Worm (Caenorhabditis elegans) whole organism, L2 larva: ENCODE measurements around the gene djr-1.1.
A peak's percentile ranks its signal among the peaks of the same experiment; 100 is the strongest.

Source experiments
- C34F6.9 ChIP-seq: fragments of 150-350 bp; optimal IDR thresholded peaks from 2 replicates; lab custom pipeline; 2014; ENCODE audit warnings: missing biosample characterization, missing genetic modification characterization
- F13H6.1 ChIP-seq: sonication (generic microtip); optimal IDR thresholded peaks from 2 replicates; lab custom pipeline; 2016; ENCODE audit warnings: missing genetic modification characterization, missing compliant biosample characterization
- R02D3.7 ChIP-seq: fragments of 150-350 bp; optimal IDR thresholded peaks from 2 replicates; lab custom pipeline; 2014; ENCODE audit warnings: missing biosample characterization, missing genetic modification characterization
- Y55F3AM.14 ChIP-seq: fragments of 200-800 bp; sonication (Bioruptor generic); optimal IDR thresholded peaks from 2 replicates; lab custom pipeline; 2018; ENCODE audit warnings: mild to moderate bottlenecking, missing genetic modification characterization, missing compliant biosample characterization
- ZK546.5 ChIP-seq: sonication (generic microtip); optimal IDR thresholded peaks from 2 replicates; lab custom pipeline; 2017; ENCODE audit warnings: missing biosample characterization, missing genetic modification characterization
- alr-1 ChIP-seq: fragments of 150-350 bp; optimal IDR thresholded peaks from 2 replicates; lab custom pipeline; 2014; ENCODE audit warnings: missing biosample characterization, missing genetic modification characterization
- aly-2 ChIP-seq: fragments of 150-350 bp; optimal IDR thresholded peaks from 2 replicates; lab custom pipeline; 2014; ENCODE audit warnings: missing biosample characterization, missing genetic modification characterization
- ama-1 ChIP-seq: fragments of 150-350 bp; optimal IDR thresholded peaks from 2 replicates; lab custom pipeline; 2018; ENCODE audit warnings: inconsistent platforms
- ceh-82 ChIP-seq: fragments of 150-350 bp; optimal IDR thresholded peaks from 2 replicates; lab custom pipeline; 2014; ENCODE audit warnings: missing biosample characterization, missing genetic modification characterization
- crh-2 ChIP-seq: sonication (generic microtip); optimal IDR thresholded peaks from 2 replicates; lab custom pipeline; 2017; ENCODE audit warnings: missing biosample characterization, missing genetic modification characterization
- dmd-4 ChIP-seq: sonication (generic microtip); optimal IDR thresholded peaks from 2 replicates; lab custom pipeline; 2017; ENCODE audit warnings: missing biosample characterization, missing genetic modification characterization
- egl-27 ChIP-seq: sonication (generic microtip); optimal IDR thresholded peaks from 3 replicates; lab custom pipeline; 2017; ENCODE audit warnings: missing biosample characterization, missing genetic modification reagents, missing genetic modification characterization
- elt-1 ChIP-seq: fragments of 150-350 bp; optimal IDR thresholded peaks from 2 replicates; lab custom pipeline; 2014; ENCODE audit warnings: missing biosample characterization, missing genetic modification characterization
- elt-3 ChIP-seq: sonication (generic microtip); optimal IDR thresholded peaks from 2 replicates; lab custom pipeline; 2017; ENCODE audit warnings: missing biosample characterization, missing genetic modification characterization
- fos-1 ChIP-seq: fragments of 150-350 bp; optimal IDR thresholded peaks from 2 replicates; lab custom pipeline; 2014; ENCODE audit warnings: missing biosample characterization, missing genetic modification characterization
- gmeb-1 ChIP-seq: fragments of 150-350 bp; optimal IDR thresholded peaks from 2 replicates; lab custom pipeline; 2014; ENCODE audit warnings: missing biosample characterization, missing genetic modification characterization
- lsy-2 ChIP-seq, 2 experiments: fragments of 150-350 bp in 1 of 2; sonication (generic microtip) in 1 of 2; optimal IDR thresholded peaks; 2 replicates each; lab custom pipeline; 2014 to 2017; ENCODE audit warnings: missing biosample characterization in 2 of 2, missing genetic modification characterization in 2 of 2
- mab-5 ChIP-seq: fragments of 150-350 bp; optimal IDR thresholded peaks from 2 replicates; lab custom pipeline; 2014; ENCODE audit warnings: missing biosample characterization, missing genetic modification characterization
- mbf-1 ChIP-seq: sonication (generic microtip); optimal IDR thresholded peaks from 2 replicates; lab custom pipeline; 2017; ENCODE audit warnings: missing biosample characterization, missing genetic modification characterization
- nhr-10 ChIP-seq: sonication (generic microtip); optimal IDR thresholded peaks from 2 replicates; lab custom pipeline; 2017; ENCODE audit warnings: missing biosample characterization, missing genetic modification characterization
- nhr-12 ChIP-seq: fragments of 150-350 bp; optimal IDR thresholded peaks from 2 replicates; lab custom pipeline; 2014; ENCODE audit warnings: missing biosample characterization, missing genetic modification characterization
- nhr-237 ChIP-seq: fragments of 150-350 bp; optimal IDR thresholded peaks from 2 replicates; lab custom pipeline; 2014; ENCODE audit warnings: missing biosample characterization, missing genetic modification characterization
- nhr-25 ChIP-seq: fragments of 150-350 bp; sonication (generic microtip); optimal IDR thresholded peaks from 3 replicates; lab custom pipeline; 2014; ENCODE audit warnings: missing biosample characterization, missing genetic modification characterization
- nhr-6 ChIP-seq: fragments of 150-350 bp; optimal IDR thresholded peaks from 2 replicates; lab custom pipeline; 2014; ENCODE audit warnings: missing biosample characterization, missing genetic modification characterization
- nhr-77 ChIP-seq: fragments of 150-350 bp; optimal IDR thresholded peaks from 2 replicates; lab custom pipeline; 2014; ENCODE audit warnings: missing biosample characterization, missing genetic modification characterization
- peb-1 ChIP-seq: fragments of 150-350 bp; optimal IDR thresholded peaks from 2 replicates; lab custom pipeline; 2014; ENCODE audit warnings: missing biosample characterization, missing genetic modification characterization
- sem-4 ChIP-seq: fragments of 150-350 bp; optimal IDR thresholded peaks from 2 replicates; lab custom pipeline; 2014; ENCODE audit warnings: missing biosample characterization, missing genetic modification reagents, missing genetic modification characterization
- sma-3 ChIP-seq: sonication (generic microtip); optimal IDR thresholded peaks from 2 replicates; lab custom pipeline; 2016; ENCODE audit warnings: missing genetic modification reagents, missing genetic modification characterization, missing compliant biosample characterization
- snpc-4 ChIP-seq: fragments of 150-350 bp; optimal IDR thresholded peaks from 2 replicates; lab custom pipeline; 2014; ENCODE audit warnings: missing biosample characterization, missing genetic modification characterization
- unc-39 ChIP-seq: fragments of 150-350 bp; optimal IDR thresholded peaks from 2 replicates; lab custom pipeline; 2014; ENCODE audit warnings: missing biosample characterization, missing genetic modification characterization
- unc-55 ChIP-seq: fragments of 150-350 bp; sonication (generic microtip); optimal IDR thresholded peaks from 3 replicates; lab custom pipeline; 2014; ENCODE audit warnings: missing biosample characterization, missing genetic modification reagents, missing genetic modification characterization
- unc-62 ChIP-seq: fragments of 150-350 bp; optimal IDR thresholded peaks from 2 replicates; lab custom pipeline; 2014; ENCODE audit warnings: missing biosample characterization, missing genetic modification reagents, missing genetic modification characterization
- ztf-4 ChIP-seq: fragments of 150-350 bp; optimal IDR thresholded peaks from 2 replicates; lab custom pipeline; 2014; ENCODE audit warnings: missing biosample characterization, missing genetic modification characterization

The djr-1.1 gene

DNA sequence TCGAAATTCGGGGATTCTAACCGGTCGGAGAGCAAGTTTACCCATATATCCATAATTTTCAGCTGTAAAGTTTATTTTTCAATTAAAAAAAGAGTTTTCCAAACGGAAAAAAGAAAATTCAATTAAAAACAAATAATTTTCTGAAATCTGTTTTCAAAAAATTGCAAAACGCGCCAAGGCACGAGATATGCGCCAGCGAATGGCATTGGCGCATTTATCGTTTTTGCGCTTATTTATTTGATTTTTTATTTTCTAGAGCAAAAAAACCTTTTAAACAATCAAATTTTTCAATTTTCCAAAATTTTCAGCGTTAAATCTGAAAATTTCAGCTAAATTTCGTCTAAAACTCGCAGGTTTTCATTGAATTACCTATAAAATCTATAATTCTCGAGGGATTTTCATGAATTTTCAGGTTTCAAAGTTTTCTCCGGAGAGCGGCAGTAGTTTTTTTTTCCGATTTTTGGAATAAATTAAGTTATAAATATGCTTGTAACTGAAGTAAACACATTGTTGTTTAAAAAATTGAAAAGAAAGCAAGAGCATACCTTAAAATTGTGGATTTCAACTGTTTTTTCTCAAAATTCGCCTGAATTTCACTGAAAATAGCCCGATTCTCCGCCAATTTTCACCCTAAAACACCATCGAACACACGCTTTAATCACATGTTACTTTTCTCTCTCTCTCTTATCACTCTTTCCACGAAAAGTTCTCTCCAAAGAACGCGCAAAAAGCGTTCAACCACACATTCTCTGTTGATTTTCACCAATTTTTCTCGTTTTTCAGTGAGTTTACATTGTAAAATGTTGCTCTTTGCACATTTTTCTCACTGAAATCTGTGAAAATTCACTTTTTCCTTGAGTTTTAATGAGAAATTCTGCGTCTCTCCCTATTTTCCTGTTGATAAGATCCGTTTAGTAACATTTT is 4.5 kb upstream of the djr-1.1 start, which contains the start of gene B0432.10 (continued):
- TF ChIP-seq unc-39 (tag; lab: Kevin White, UChicago) (no peak), C34F6.9 (tag; lab: Kevin White, UChicago) (peak; percentile 96), elt-3 (no peak), elt-1 (no peak), nhr-12 (tag; lab: Kevin White, UChicago) (no peak), nhr-77 (tag; lab: Kevin White, UChicago) (peak; percentile 37), sma-3 (GFP tag; lab: Kevin White, UChicago) (peak; percentile 74), R02D3.7 (tag; lab: Kevin White, UChicago) (peak; percentile 8), lsy-2 (tag; optimal IDR thresholded peaks at IDR 0.05; lab: Kevin White, UChicago) (peak; percentile 81 to 92), snpc-4 (tag; lab: Kevin White, UChicago) (peak; percentile 60), nhr-25 (tag; lab: Kevin White, UChicago) (peak; percentile 82), ztf-4 (no peak), Y55F3AM.14 (GFP tag; lab: Kevin White, UChicago) (no peak), mab-5 (tag; lab: Kevin White, UChicago) (peak; percentile 71), unc-55 (peak; percentile 96), sem-4 (tag; lab: Kevin White, UChicago) (peak; percentile 77), peb-1 (tag; lab: Kevin White, UChicago) (no peak), alr-1 (tag; lab: Kevin White, UChicago) (no peak), ZK546.5 (tag; lab: Kevin White, UChicago) (no peak)

DNA sequence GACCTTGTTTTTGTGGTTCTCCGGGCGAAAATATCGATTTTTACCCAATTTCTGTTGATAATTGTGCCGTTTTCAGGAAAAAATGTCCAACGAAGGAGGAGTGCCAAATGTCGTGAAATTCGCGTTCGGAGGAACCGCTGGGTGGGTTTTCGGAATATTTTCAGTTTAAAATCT is 3.9 kb upstream of the djr-1.1 start, which contains the start of gene misc-1:
TSS of gene misc-1 (plus strand) at position 75 of the 174 bp plus-strand sequence.
- no peak for TF ChIP-seq dmd-4 (tag; lab: Kevin White, UChicago)
- no peak for TF ChIP-seq ama-1 (lab: Kevin White, UChicago)
- no peak for TF ChIP-seq mbf-1 (tag; lab: Kevin White, UChicago)
- no peak for TF ChIP-seq ZK546.5 (tag; lab: Kevin White, UChicago)
- no peak for TF ChIP-seq crh-2
- no peak for TF ChIP-seq nhr-10 (tag; lab: Kevin White, UChicago)
- no peak for TF ChIP-seq ceh-82 (tag; lab: Kevin White, UChicago)
- no peak for TF ChIP-seq aly-2

DNA sequence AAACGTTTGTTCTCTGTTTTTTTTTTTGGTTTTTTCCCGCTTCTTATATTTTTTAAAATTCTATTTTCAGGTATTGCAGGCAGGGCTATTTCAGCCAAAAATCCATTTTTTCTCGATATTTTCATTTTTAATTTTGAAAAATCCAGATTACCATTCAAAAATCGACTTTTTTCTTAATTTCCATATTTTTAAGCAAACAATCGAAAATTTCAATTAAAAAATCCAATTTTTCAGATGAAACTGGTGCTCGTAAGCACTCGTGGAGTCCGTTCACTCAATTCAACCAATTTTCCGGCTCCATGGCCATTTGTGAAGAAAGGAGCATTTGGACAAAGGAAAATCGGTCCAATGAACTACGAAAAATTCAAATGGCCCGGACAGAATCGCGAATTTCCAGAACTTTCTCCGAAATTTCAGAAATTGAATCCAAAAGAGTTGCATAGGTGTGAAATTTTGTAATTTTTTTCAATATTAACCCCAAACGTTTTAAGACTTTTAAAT is 1.6 kb upstream of the djr-1.1 start, which contains the start of gene mrpl-41:
TSS of gene mrpl-41 (plus strand) at position 235 of the 501 bp plus-strand sequence.
- peak; percentile 12 for TF ChIP-seq Y55F3AM.14 (GFP tag; lab: Kevin White, UChicago)
- TF ChIP-seq peb-1 (tag; lab: Kevin White, UChicago), result no peak

DNA sequence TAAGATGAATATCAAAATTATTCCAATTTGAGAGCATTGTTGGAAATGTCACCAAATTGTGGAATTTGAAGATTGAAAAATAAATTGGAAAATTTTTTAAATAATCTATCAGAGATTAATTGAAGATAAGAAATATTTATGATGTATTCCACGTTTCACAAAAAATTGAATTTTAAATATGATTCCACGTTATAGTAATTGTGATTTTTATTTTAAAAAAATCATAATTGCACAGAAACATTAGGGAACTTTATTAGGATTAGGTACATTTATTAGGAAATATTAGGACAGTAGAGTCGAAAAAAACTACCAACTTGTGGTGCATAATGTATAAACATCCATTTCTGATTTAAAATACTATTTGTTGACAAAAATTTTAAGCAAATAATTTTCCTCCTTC is 4.2 kb downstream of the djr-1.1 start, which contains the start of gene B0432.11:
TSS of gene B0432.11 (minus strand) at position 101 of the 400 bp plus-strand sequence.
- TF ChIP-seq ZK546.5 (tag; lab: Kevin White, UChicago) (no peak), gmeb-1 (tag; lab: Kevin White, UChicago) (no peak), aly-2 (no peak), nhr-237 (no peak), sem-4 (tag; lab: Kevin White, UChicago) (no peak), snpc-4 (tag; lab: Kevin White, UChicago) (no peak), egl-27 (tag; lab: Kevin White, UChicago) (no peak), mab-5 (tag; lab: Kevin White, UChicago) (no peak), unc-39 (tag; lab: Kevin White, UChicago) (no peak), elt-3 (no peak)
- TF ChIP-seq, all 48 proteins: peak for 0

DNA sequence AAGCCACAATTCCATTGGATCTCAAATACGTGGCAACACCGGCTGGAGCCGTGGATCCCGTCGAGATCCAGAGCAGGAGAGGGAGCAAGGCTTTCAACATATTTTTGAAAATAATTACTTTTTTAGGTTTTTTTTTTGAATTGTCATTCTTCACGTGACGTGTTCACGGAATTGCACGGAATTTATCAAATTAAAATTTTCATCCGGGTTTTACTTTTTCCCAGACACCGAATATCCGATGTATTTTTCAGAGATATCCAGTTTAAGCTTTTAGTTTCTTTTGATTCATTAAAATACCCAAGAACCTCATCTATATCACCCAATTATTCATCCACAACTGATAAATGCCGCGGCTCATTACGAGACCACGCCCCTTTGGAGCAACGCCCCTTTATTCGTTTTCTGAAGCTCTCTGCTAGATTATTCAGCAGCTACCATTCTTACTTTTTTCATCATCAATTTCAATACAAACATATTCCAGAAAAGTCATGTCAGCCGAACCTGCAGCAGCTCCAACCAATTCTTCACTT is 6.6 kb downstream of the djr-1.1 start, which contains the start of the genes clec-117 and B0432.1:
TSS of gene clec-117 (minus strand) at position 101 of the 530 bp plus-strand sequence.
TSS of gene B0432.1 (plus strand) at position 480 of the 530 bp plus-strand sequence.
- no peak for TF ChIP-seq ama-1 (lab: Kevin White, UChicago)
- no peak for TF ChIP-seq lsy-2 (tag; optimal IDR thresholded peaks at IDR 0.05; lab: Kevin White, UChicago)
- no peak for TF ChIP-seq ceh-82 (tag; lab: Kevin White, UChicago)
- TF ChIP-seq nhr-6 (tag; lab: Kevin White, UChicago), result no peak
- TF ChIP-seq elt-1, result no peak
- TF ChIP-seq fos-1 (tag; lab: Kevin White, UChicago), result no peak
- no peak for TF ChIP-seq F13H6.1
- no peak for TF ChIP-seq unc-62 (GFP tag; lab: Kevin White, UChicago)
- TF ChIP-seq Y55F3AM.14 (GFP tag; lab: Kevin White, UChicago), result no peak
- TF ChIP-seq mab-5 (tag; lab: Kevin White, UChicago), result no peak
